Fruit fly (Drosophila melanogaster): ENCODE measurements around the gene CG31917.
A peak's percentile ranks its signal among the peaks of the same experiment; 100 is the strongest.

Gene CG31917

DNA sequence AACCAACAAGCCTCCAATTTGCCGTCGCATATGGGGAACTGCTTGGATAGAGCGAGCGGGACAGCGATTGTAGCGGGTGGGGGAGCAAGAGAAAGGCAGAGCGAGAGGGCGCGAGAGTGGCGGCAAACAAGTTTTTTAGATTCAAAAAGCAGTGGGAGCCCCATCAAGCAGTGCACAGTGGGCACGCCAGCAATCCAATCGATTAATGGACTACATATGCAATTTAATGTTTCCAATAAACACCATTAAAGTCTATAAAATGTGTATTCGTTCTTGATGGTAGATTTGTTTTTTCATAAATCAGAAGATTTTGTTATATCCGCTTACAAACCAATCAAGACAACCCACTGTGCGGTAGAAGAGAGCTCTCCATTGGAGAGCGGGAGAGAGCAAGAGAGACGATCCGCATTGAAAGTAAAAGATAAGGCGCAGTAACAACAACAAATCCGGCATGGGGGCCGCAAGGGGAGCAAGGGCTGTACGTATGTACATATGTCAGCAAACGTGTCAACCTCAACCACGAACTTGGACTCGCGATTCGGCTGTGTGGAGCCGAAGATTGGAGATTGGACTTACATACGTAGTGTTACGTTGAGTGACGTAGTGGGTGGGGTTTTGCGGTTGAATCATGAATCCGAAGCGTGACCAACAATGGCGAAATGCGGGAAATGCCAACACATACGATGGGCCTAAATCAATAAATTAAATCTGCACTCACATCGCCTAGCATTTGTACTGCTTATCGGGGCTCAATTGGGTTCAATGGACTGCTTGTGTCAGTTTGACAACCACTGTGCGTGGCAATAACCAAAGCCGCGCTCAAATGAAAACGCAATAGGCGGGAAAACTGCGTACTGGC is 13.0 kb downstream of the CG31917 start (continued):
- peak; percentile 99 for TF ChIP-seq mam (GFP tag; optimal IDR thresholded peaks at IDR 0.05)
- peak; percentile 99 for TF ChIP-seq CG5245 (GFP tag; optimal IDR thresholded peaks at IDR 0.05)
- peak; percentile 99 for TF ChIP-seq croc (GFP tag; conservative IDR thresholded peaks at IDR 0.05)
- peak; percentile 99 for TF ChIP-seq ind (GFP tag; optimal IDR thresholded peaks at IDR 0.05)
- peak; percentile 98 for TF ChIP-seq tup (GFP tag; optimal IDR thresholded peaks at IDR 0.05)
- TF ChIP-seq crc (GFP tag; optimal IDR thresholded peaks at IDR 0.05): peak; percentile 99
- TF ChIP-seq Mad (GFP tag; optimal IDR thresholded peaks at IDR 0.05): peak; percentile 98
- peak; percentile 99 for TF ChIP-seq so (GFP tag; IDR thresholded peaks at IDR 0.05)
- TF ChIP-seq CG13424 (tag; optimal IDR thresholded peaks at IDR 0.05): peak; percentile 99
- TF ChIP-seq Hsf (GFP tag; optimal IDR thresholded peaks at IDR 0.05): peak; percentile 99
- TF ChIP-seq gcm2 (GFP tag; optimal IDR thresholded peaks at IDR 0.05): peak; percentile 97
- peak; percentile 98 for TF ChIP-seq sr (GFP tag; IDR thresholded peaks at IDR 0.05)
- peak; percentile 62 for TF ChIP-seq inv (GFP tag; IDR thresholded peaks at IDR 0.05; ENCODE audit: partially characterized antibody)
- TF ChIP-seq Optix (GFP tag; IDR thresholded peaks at IDR 0.05): peak; percentile 99
- peak; percentile 98 for TF ChIP-seq Deaf1 (tag; optimal IDR thresholded peaks at IDR 0.05)
- TF ChIP-seq CG10209 (GFP tag; optimal IDR thresholded peaks at IDR 0.05): peak; percentile 99
- TF ChIP-seq sima (GFP tag; optimal IDR thresholded peaks at IDR 0.05): peak; percentile 97
- TF ChIP-seq CG34422 (GFP tag; IDR thresholded peaks at IDR 0.05): peak; percentile 100
- peak; percentile 97 for TF ChIP-seq CG13894 (tag; optimal IDR thresholded peaks at IDR 0.05)
- TF ChIP-seq CG42726 (GFP tag; IDR thresholded peaks at IDR 0.05; ENCODE audit: partially characterized antibody): peak; percentile 68; the same call in 1 of the 2 replicates
- TF ChIP-seq dati (GFP tag; IDR thresholded peaks at IDR 0.05): peak; percentile 99
- TF ChIP-seq pb (GFP tag; optimal IDR thresholded peaks at IDR 0.05): peak; percentile 99
- peak; percentile 98 for TF ChIP-seq CG12104 (GFP tag; optimal IDR thresholded peaks at IDR 0.05)
- TF ChIP-seq CG17385 (GFP tag; optimal IDR thresholded peaks at IDR 0.05): peak; percentile 96
- peak; percentile 99 for TF ChIP-seq CG11247 (GFP tag; IDR thresholded peaks at IDR 0.05)
- peak; percentile 99 for TF ChIP-seq CG9609 (GFP tag; optimal IDR thresholded peaks at IDR 0.05)
- TF ChIP-seq sens-2 (GFP tag; IDR thresholded peaks at IDR 0.05): peak; percentile 99
- TF ChIP-seq NC2α (GFP tag; optimal IDR thresholded peaks at IDR 0.05): peak; percentile 98
- peak; percentile 95 for TF ChIP-seq hkb (optimal IDR thresholded peaks at IDR 0.05)
- peak; percentile 99 for TF ChIP-seq hkb (GFP tag; IDR thresholded peaks at IDR 0.05)
- TF ChIP-seq Vsx1 (GFP tag; optimal IDR thresholded peaks at IDR 0.05): peak; percentile 96
- peak; percentile 99 for TF ChIP-seq slp2 (GFP tag; optimal IDR thresholded peaks at IDR 0.05)
- peak; percentile 98 for TF ChIP-seq p53 (GFP tag; optimal IDR thresholded peaks at IDR 0.05)
- TF ChIP-seq fd64A (GFP tag; optimal IDR thresholded peaks at IDR 0.05): peak; percentile 98
- TF ChIP-seq bcd (GFP tag; optimal IDR thresholded peaks at IDR 0.05): peak; percentile 99
- TF ChIP-seq CG31365 (tag; optimal IDR thresholded peaks at IDR 0.05): peak; percentile 98
- TF ChIP-seq CG1603 (tag; optimal IDR thresholded peaks at IDR 0.05): peak; percentile 99
- TF ChIP-seq Jarid2 (GFP tag; optimal IDR thresholded peaks at IDR 0.05): peak; percentile 94
- peak; percentile 99 for TF ChIP-seq nmo (GFP tag; optimal IDR thresholded peaks at IDR 0.05)
- peak; percentile 99 for TF ChIP-seq peb (GFP tag; IDR thresholded peaks at IDR 0.05)
- peak; percentile 60; the same call in 1 of the 3 replicates for TF ChIP-seq CG6791 (GFP tag; IDR thresholded peaks at IDR 0.05; ENCODE audit: partially characterized antibody)
- TF ChIP-seq sqz (GFP tag; optimal IDR thresholded peaks at IDR 0.05): peak; percentile 98
- TF ChIP-seq CHES-1-like (GFP tag; optimal IDR thresholded peaks at IDR 0.05): peak; percentile 99
- no peak for TF ChIP-seq Abd-B (GFP tag; optimal IDR thresholded peaks at IDR 0.05)
- peak; percentile 99 for TF ChIP-seq dysf (GFP tag; IDR thresholded peaks at IDR 0.05)
- TF ChIP-seq Doc3 (GFP tag; IDR thresholded peaks at IDR 0.05; ENCODE audit: partially characterized antibody): no peak; the same call in 2 of the 3 replicates
- peak; percentile 98 for TF ChIP-seq cas (GFP tag; IDR thresholded peaks at IDR 0.05)
- TF ChIP-seq CG8281 (tag; optimal IDR thresholded peaks at IDR 0.05): peak; percentile 92
- peak; percentile 99 for TF ChIP-seq CG11398 (GFP tag; optimal IDR thresholded peaks at IDR 0.05)

Data from whole organism, embryonic.